Fruit fly (Drosophila melanogaster) whole organism, pupa: ENCODE measurements around the gene CG7102.

Experiments
- CG13204 ChIP-seq: fragments of 200-800 bp; sonication (Bioruptor generic); optimal IDR thresholded peaks from 2 replicates; lab custom pipeline; 2018; ENCODE audit warnings: missing biosample characterization, mild to moderate bottlenecking, missing genetic modification characterization, moderate library complexity
- CG34367 ChIP-seq: fragments of 200-800 bp; sonication (Bioruptor generic); optimal IDR thresholded peaks from 2 replicates; lab custom pipeline; 2018; ENCODE audit warnings: missing biosample characterization, mild to moderate bottlenecking, missing genetic modification characterization
- CG4496 ChIP-seq: fragments of 200-800 bp; sonication (Bioruptor generic); IDR thresholded peaks from 3 replicates; pipeline ENCODE4 v1.3.6; 2022; ENCODE audit warnings: missing biosample characterization, missing genetic modification characterization
- D1 ChIP-seq: fragments of 200-800 bp; sonication (Bioruptor generic); optimal IDR thresholded peaks from 2 replicates; lab custom pipeline; 2018; ENCODE audit warnings: missing biosample characterization, mild to moderate bottlenecking, missing genetic modification characterization, moderate library complexity
- EcR ChIP-seq: fragments of 200-800 bp; sonication (Bioruptor generic); optimal IDR thresholded peaks from 3 replicates; lab custom pipeline; 2019; ENCODE audit warnings: missing biosample characterization, missing genetic modification characterization, mild to moderate bottlenecking, moderate library complexity, missing genetic modification reagents
- Pif1A ChIP-seq: fragments of 200-800 bp; sonication (Bioruptor generic); optimal IDR thresholded peaks from 3 replicates; lab custom pipeline; 2016; ENCODE audit warnings: missing biosample characterization, missing genetic modification characterization
- fd96Ca ChIP-seq: fragments of 200-800 bp; sonication (Bioruptor generic); IDR thresholded peaks from 3 replicates; pipeline ENCODE4 v1.3.6; 2022; ENCODE audit warnings: missing biosample characterization, missing genetic modification characterization

DNA sequence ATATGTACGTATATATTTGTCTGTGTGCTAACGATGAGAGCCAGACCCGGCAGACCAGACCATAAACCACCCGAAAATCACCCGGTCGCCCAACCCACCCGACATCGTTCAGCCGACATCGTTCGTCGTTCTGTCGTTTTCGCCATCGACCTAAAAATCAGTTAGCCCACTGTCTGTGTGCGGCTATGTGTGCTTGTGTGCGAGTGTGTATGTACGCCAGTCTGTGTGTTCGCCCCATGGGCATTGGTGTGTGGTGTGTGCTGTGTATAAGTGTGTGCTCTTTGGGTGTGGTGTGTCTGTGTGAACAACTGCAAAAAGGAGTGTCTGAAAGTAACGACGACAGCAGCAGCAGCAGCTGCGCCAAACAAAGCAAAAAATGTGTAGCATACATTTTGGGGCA is 45.9 kb upstream of the CG7102 start:
- TF ChIP-seq EcR (GFP tag; lab: Kevin White, UChicago) (no peak), fd96Ca (GFP tag; lab: Robert Waterston, UW) (no peak), CG13204 (GFP tag; lab: Kevin White, UChicago) (no peak), D1 (tag; lab: Kevin White, UChicago) (no peak), Pif1A (GFP tag; lab: Kevin White, UChicago) (no peak), CG34367 (tag; lab: Kevin White, UChicago) (no peak), CG4496 (GFP tag; lab: Robert Waterston, UW) (no peak)
